Worm (Caenorhabditis elegans) whole organism, young adult: Measurements from ENCODE around the gene C07H4.1.
A peak's percentile ranks its signal among the peaks of the same experiment; 100 is the strongest.

Experiments used
- C17E4.6 ChIP-seq: fragments of 200-800 bp; sonication (Bioruptor generic); IDR thresholded peaks from 2 replicates; pipeline ENCODE4 v1.3.6; 2022; ENCODE audit warnings: missing genetic modification reagents, missing genetic modification characterization, missing compliant biosample characterization
- F10E7.11 ChIP-seq: sonication (generic microtip); optimal IDR thresholded peaks from 2 replicates; lab custom pipeline; 2017; ENCODE audit warnings: mild to moderate bottlenecking, missing genetic modification characterization, moderate library complexity, missing compliant biosample characterization
- F22D6.2 ChIP-seq: sonication (generic microtip); optimal IDR thresholded peaks from 2 replicates; lab custom pipeline; 2016; ENCODE audit warnings: mild to moderate bottlenecking, missing genetic modification characterization, missing compliant biosample characterization
- F33H1.4 ChIP-seq: fragments of 200-800 bp; sonication (Bioruptor generic); IDR thresholded peaks from 2 replicates; pipeline ENCODE4 v1.3.6; 2022; ENCODE audit warnings: missing genetic modification reagents, missing genetic modification characterization, missing compliant biosample characterization
- F39B2.1 ChIP-seq: fragments of 200-800 bp; sonication (Bioruptor generic); IDR thresholded peaks from 2 replicates; pipeline ENCODE4 v1.3.6; 2022; ENCODE audit warnings: missing genetic modification reagents, missing genetic modification characterization, missing compliant biosample characterization
- F55B11.4 ChIP-seq: sonication (generic microtip); optimal IDR thresholded peaks from 2 replicates; lab custom pipeline; 2016; ENCODE audit warnings: missing compliant biosample characterization, missing genetic modification characterization, borderline replicate concordance; ENCODE audit not compliant: insufficient read depth
- F57A8.1 ChIP-seq: fragments of 200-800 bp; sonication (Bioruptor generic); optimal IDR thresholded peaks from 2 replicates; lab custom pipeline; 2018; ENCODE audit warnings: mild to moderate bottlenecking, missing genetic modification characterization, moderate library complexity, missing compliant biosample characterization
- K12H6.12 ChIP-seq: fragments of 200-800 bp; sonication (Bioruptor generic); optimal IDR thresholded peaks from 2 replicates; lab custom pipeline; 2018; ENCODE audit warnings: mild to moderate bottlenecking, missing genetic modification characterization, missing compliant biosample characterization
- T07F8.4 ChIP-seq: sonication (generic microtip); optimal IDR thresholded peaks from 2 replicates; lab custom pipeline; 2016; ENCODE audit warnings: mild to moderate bottlenecking, missing genetic modification characterization, moderate library complexity, missing compliant biosample characterization
- Y53G8AR.9 ChIP-seq: fragments of 200-800 bp; sonication (Bioruptor generic); conservative IDR thresholded peaks from 2 replicates; pipeline ENCODE4 v1.3.6; 2022; ENCODE audit warnings: missing genetic modification reagents, missing genetic modification characterization, missing compliant biosample characterization
- Y67H2A.10 ChIP-seq: fragments of 200-800 bp; sonication (Bioruptor generic); conservative IDR thresholded peaks from 2 replicates; pipeline ENCODE4 v1.3.6; 2022; ENCODE audit warnings: missing genetic modification reagents, missing genetic modification characterization, missing compliant biosample characterization
- Y79H2A.3 ChIP-seq: fragments of 200-800 bp; sonication (Bioruptor generic); conservative IDR thresholded peaks from 2 replicates; pipeline ENCODE4 v1.3.6; 2022; ENCODE audit warnings: missing genetic modification reagents, missing genetic modification characterization, missing compliant biosample characterization
- Y95B8A.8 ChIP-seq: fragments of 200-800 bp; sonication (Bioruptor generic); IDR thresholded peaks from 2 replicates; pipeline ENCODE4 v1.3.6; 2022; ENCODE audit warnings: missing genetic modification reagents, missing genetic modification characterization, missing compliant biosample characterization
- ZK185.1 ChIP-seq: sonication (generic microtip); optimal IDR thresholded peaks from 2 replicates; lab custom pipeline; 2016; ENCODE audit warnings: mild to moderate bottlenecking, missing genetic modification characterization, missing compliant biosample characterization; ENCODE audit not compliant: poor library complexity, severe bottlenecking
- akir-1 ChIP-seq: fragments of 200-800 bp; sonication (Bioruptor generic); optimal IDR thresholded peaks from 2 replicates; lab custom pipeline; 2018; ENCODE audit warnings: mild to moderate bottlenecking, missing genetic modification characterization, moderate library complexity, missing compliant biosample characterization
- aptf-2 ChIP-seq: fragments of 200-800 bp; sonication (Bioruptor generic); conservative IDR thresholded peaks from 2 replicates; pipeline ENCODE4 v1.3.6; 2022; ENCODE audit warnings: missing genetic modification reagents, missing genetic modification characterization, missing compliant biosample characterization
- aptf-3 ChIP-seq: fragments of 200-800 bp; sonication (Bioruptor generic); IDR thresholded peaks from 2 replicates; pipeline ENCODE4 v1.3.6; 2022; ENCODE audit warnings: missing genetic modification characterization, missing compliant biosample characterization
- athp-1 ChIP-seq: sonication (generic microtip); optimal IDR thresholded peaks from 2 replicates; lab custom pipeline; 2017; ENCODE audit warnings: mild to moderate bottlenecking, missing genetic modification characterization, missing compliant biosample characterization
- ccch-3 ChIP-seq: fragments of 200-800 bp; sonication (Bioruptor generic); optimal IDR thresholded peaks from 2 replicates; lab custom pipeline; 2018; ENCODE audit warnings: mild to moderate bottlenecking, missing genetic modification characterization, missing compliant biosample characterization
- ceh-40 ChIP-seq: fragments of 200-800 bp; sonication (Bioruptor generic); IDR thresholded peaks from 2 replicates; pipeline ENCODE4 v1.3.6; 2022; ENCODE audit warnings: missing genetic modification characterization, missing compliant biosample characterization
- ceh-58 ChIP-seq: fragments of 200-800 bp; sonication (Bioruptor generic); IDR thresholded peaks from 2 replicates; pipeline ENCODE4 v1.3.6; 2022; ENCODE audit warnings: missing genetic modification characterization, missing compliant biosample characterization
- ceh-91 ChIP-seq: fragments of 200-800 bp; sonication (Bioruptor generic); IDR thresholded peaks from 2 replicates; pipeline ENCODE4 v1.3.6; 2022; ENCODE audit warnings: missing genetic modification reagents, missing genetic modification characterization, missing compliant biosample characterization
- die-1 ChIP-seq: sonication (generic microtip); optimal IDR thresholded peaks from 2 replicates; lab custom pipeline; 2016; ENCODE audit warnings: missing genotype, mild to moderate bottlenecking, missing genetic modification characterization, missing compliant biosample characterization
- efl-1 ChIP-seq: fragments of 150-350 bp; optimal IDR thresholded peaks from 2 replicates; lab custom pipeline; 2014; ENCODE audit warnings: missing biosample characterization, missing genetic modification reagents, missing genetic modification characterization
- gei-17 ChIP-seq: fragments of 200-800 bp; sonication (Bioruptor generic); optimal IDR thresholded peaks from 2 replicates; lab custom pipeline; 2018; ENCODE audit warnings: mild to moderate bottlenecking, missing genetic modification characterization, missing compliant biosample characterization
- him-1 ChIP-seq: sonication (generic microtip); optimal IDR thresholded peaks from 2 replicates; lab custom pipeline; 2016; ENCODE audit warnings: missing genotype, missing genetic modification reagents, missing genetic modification characterization, missing compliant biosample characterization
- hsf-1 ChIP-seq: fragments of 200-800 bp; sonication (Bioruptor generic); IDR thresholded peaks from 2 replicates; pipeline ENCODE4 v1.3.6; 2022; ENCODE audit warnings: missing genetic modification reagents, missing genetic modification characterization, missing compliant biosample characterization
- lin-26 ChIP-seq: fragments of 200-800 bp; sonication (Bioruptor generic); IDR thresholded peaks from 2 replicates; pipeline ENCODE4 v1.3.6; 2022; ENCODE audit warnings: missing genetic modification reagents, missing genetic modification characterization, missing compliant biosample characterization
- lsl-1 ChIP-seq: fragments of 200-800 bp; sonication (Bioruptor generic); optimal IDR thresholded peaks from 2 replicates; lab custom pipeline; 2018; ENCODE audit warnings: mild to moderate bottlenecking, missing genetic modification characterization, moderate library complexity, missing compliant biosample characterization
- madf-6 ChIP-seq: fragments of 200-800 bp; sonication (Bioruptor generic); IDR thresholded peaks from 2 replicates; pipeline ENCODE4 v1.3.6; 2022; ENCODE audit warnings: missing genetic modification reagents, missing genetic modification characterization, missing compliant biosample characterization
- mxl-1 ChIP-seq: sonication (generic microtip); optimal IDR thresholded peaks from 2 replicates; lab custom pipeline; 2016; ENCODE audit warnings: missing genetic modification characterization, missing compliant biosample characterization
- nfya-2 ChIP-seq: fragments of 200-800 bp; sonication (Bioruptor generic); IDR thresholded peaks from 2 replicates; pipeline ENCODE4 v1.3.6; 2022; ENCODE audit warnings: missing genetic modification reagents, missing genetic modification characterization, missing compliant biosample characterization
- nhr-120 ChIP-seq: fragments of 200-800 bp; sonication (Bioruptor generic); IDR thresholded peaks from 2 replicates; pipeline ENCODE4 v1.3.6; 2022; ENCODE audit warnings: missing genetic modification characterization, missing compliant biosample characterization
- nhr-27 ChIP-seq: fragments of 200-800 bp; sonication (Bioruptor generic); optimal IDR thresholded peaks from 2 replicates; lab custom pipeline; 2018; ENCODE audit warnings: mild to moderate bottlenecking, missing genetic modification characterization, moderate library complexity, missing compliant biosample characterization
- rcor-1 ChIP-seq: fragments of 200-800 bp; sonication (Bioruptor generic); IDR thresholded peaks from 2 replicates; pipeline ENCODE4 v1.3.6; 2022; ENCODE audit warnings: missing genetic modification reagents, missing genetic modification characterization, missing compliant biosample characterization
- rec-8 ChIP-seq, 2 experiments: sonication (generic microtip); optimal IDR thresholded peaks; 2 replicates each; lab custom pipeline; 2016; ENCODE audit warnings: mild to moderate bottlenecking in 2 of 2, missing genetic modification characterization in 2 of 2, missing genetic modification reagents in 2 of 2, missing genotype in 2 of 2, missing biosample characterization in 1 of 2, missing compliant biosample characterization in 1 of 2, moderate library complexity in 1 of 2
- rpc-1 ChIP-seq, 2 experiments: fragments of 150-350 bp in 1 of 2; sonication (generic microtip) in 1 of 2; optimal IDR thresholded peaks; 2 replicates each; lab custom pipeline; 2014 to 2018; ENCODE audit warnings: missing biosample characterization in 1 of 2, missing genetic modification characterization in 1 of 2, missing genetic modification reagents in 1 of 2, missing genotype in 1 of 2
- sdz-38 ChIP-seq: sonication (generic microtip); optimal IDR thresholded peaks from 2 replicates; lab custom pipeline; 2016; ENCODE audit warnings: missing genotype, missing genetic modification characterization, missing compliant biosample characterization
- sea-2 ChIP-seq: fragments of 200-800 bp; sonication (Bioruptor generic); IDR thresholded peaks from 2 replicates; pipeline ENCODE4 v1.3.6; 2022; ENCODE audit warnings: missing genetic modification characterization, missing compliant biosample characterization
- snpc-1.3 ChIP-seq: sonication (generic microtip); optimal IDR thresholded peaks from 2 replicates; lab custom pipeline; 2017; ENCODE audit warnings: missing genetic modification characterization, mild to moderate bottlenecking, missing compliant biosample characterization, antibody characterized with exemption, moderate library complexity, missing genotype, missing genetic modification reagents; ENCODE audit not compliant: insufficient read depth
- somi-1 ChIP-seq: fragments of 200-800 bp; sonication (Bioruptor generic); optimal IDR thresholded peaks from 2 replicates; lab custom pipeline; 2018; ENCODE audit warnings: mild to moderate bottlenecking, missing genetic modification characterization, missing compliant biosample characterization
- tbp1 ChIP-seq: fragments of 200-800 bp; sonication (Bioruptor generic); optimal IDR thresholded peaks from 2 replicates; lab custom pipeline; 2018; ENCODE audit warnings: mild to moderate bottlenecking, missing genetic modification characterization, missing compliant biosample characterization
- tlf-1 ChIP-seq: fragments of 200-800 bp; sonication (Bioruptor generic); optimal IDR thresholded peaks from 2 replicates; lab custom pipeline; 2018; ENCODE audit warnings: mild to moderate bottlenecking, missing genetic modification characterization, missing compliant biosample characterization
- unc-62 ChIP-seq: fragments of 150-350 bp; optimal IDR thresholded peaks from 2 replicates; lab custom pipeline; 2014; ENCODE audit warnings: missing biosample characterization, missing genetic modification reagents, missing genetic modification characterization
- xnd-1 ChIP-seq: sonication (generic microtip); optimal IDR thresholded peaks from 2 replicates; lab custom pipeline; 2016; ENCODE audit warnings: missing genotype, missing genetic modification reagents, missing genetic modification characterization, missing compliant biosample characterization
- zfh-2 ChIP-seq: fragments of 200-800 bp; sonication (Bioruptor generic); conservative IDR thresholded peaks from 2 replicates; pipeline ENCODE4 v1.3.6; 2022; ENCODE audit warnings: missing genetic modification reagents, missing genetic modification characterization, missing compliant biosample characterization
- ztf-25 ChIP-seq: fragments of 200-800 bp; sonication (Bioruptor generic); IDR thresholded peaks from 2 replicates; pipeline ENCODE4 v1.3.6; 2022; ENCODE audit warnings: missing genetic modification reagents, missing genetic modification characterization, missing compliant biosample characterization
- ztf-26 ChIP-seq: sonication (generic microtip); optimal IDR thresholded peaks from 2 replicates; lab custom pipeline; 2017; ENCODE audit warnings: missing genetic modification characterization, missing compliant biosample characterization
- ztf-28 ChIP-seq: fragments of 200-800 bp; sonication (Bioruptor generic); IDR thresholded peaks from 2 replicates; pipeline ENCODE4 v1.3.6; 2022; ENCODE audit warnings: missing genetic modification reagents, missing genetic modification characterization, missing compliant biosample characterization

Gene C07H4.1

ce11 chrII:9054604-9055003 lies 38.9 kb downstream of the C07H4.1 start, which contains the start of gene chmp-7 (continued):
- no peak for TF ChIP-seq F10E7.11
- peak; percentile 4 for TF ChIP-seq xnd-1
- no peak for TF ChIP-seq somi-1 (GFP tag; lab: Kevin White, UChicago)
- no peak for TF ChIP-seq mxl-1 (tag; lab: Kevin White, UChicago)
- TF ChIP-seq F55B11.4 = no peak
- no peak for TF ChIP-seq Y67H2A.10 (GFP tag; lab: Robert Waterston, UW)
- TF ChIP-seq unc-62 (GFP tag; lab: Kevin White, UChicago) = no peak
- no peak for TF ChIP-seq ceh-58 (GFP tag; lab: Robert Waterston, UW)
- no peak for TF ChIP-seq Y53G8AR.9 (GFP tag; lab: Robert Waterston, UW)
- TF ChIP-seq ZK185.1 (tag; lab: Kevin White, UChicago) = peak; percentile 70
- TF ChIP-seq aptf-3 (GFP tag; lab: Robert Waterston, UW) = no peak
- TF ChIP-seq efl-1 (GFP tag; lab: Kevin White, UChicago) = peak; percentile 83
- no peak for TF ChIP-seq ceh-40 (GFP tag; lab: Robert Waterston, UW)
- peak; percentile 76 for TF ChIP-seq snpc-1.3 (tag; lab: Kevin White, UChicago)
- no peak for TF ChIP-seq nhr-27
- TF ChIP-seq ztf-26 (tag; lab: Kevin White, UChicago) = peak; percentile 50
- TF ChIP-seq lsl-1 (GFP tag; lab: Kevin White, UChicago) = peak; percentile 73
- no peak for TF ChIP-seq sdz-38 (tag; lab: Kevin White, UChicago)
- TF ChIP-seq K12H6.12 (tag; lab: Kevin White, UChicago) = peak; percentile 56
- peak; percentile 68; the same call in 1 of the 2 replicates for TF ChIP-seq ztf-28 (GFP tag; lab: Robert Waterston, UW)
- peak; percentile 66 for TF ChIP-seq tbp1 (GFP tag; lab: Kevin White, UChicago)
- TF ChIP-seq hsf-1 = 0 out of 2 replicates have a peak, but pooled peaks have one; percentile 57
- no peak for TF ChIP-seq F22D6.2 (tag; lab: Kevin White, UChicago)
- peak; percentile 41; the same call in 1 of the 2 replicates for TF ChIP-seq Y95B8A.8 (GFP tag; lab: Robert Waterston, UW)
- peak; percentile 13 for TF ChIP-seq athp-1 (tag; lab: Kevin White, UChicago)
- no peak for TF ChIP-seq lin-26
- TF ChIP-seq madf-6 (GFP tag; lab: Robert Waterston, UW) = peak; percentile 75
- TF ChIP-seq rcor-1 (GFP tag; lab: Robert Waterston, UW) = peak; percentile 64
- peak; percentile 65 for TF ChIP-seq F33H1.4 (GFP tag; lab: Robert Waterston, UW)
- no peak for TF ChIP-seq rec-8 (tag; optimal IDR thresholded peaks at IDR 0.05; lab: Kevin White, UChicago)
- TF ChIP-seq tlf-1 (GFP tag; lab: Kevin White, UChicago) = peak; percentile 74
- TF ChIP-seq F57A8.1 (GFP tag; lab: Kevin White, UChicago) = no peak
- no peak for TF ChIP-seq akir-1
- TF ChIP-seq die-1 (tag; lab: Kevin White, UChicago) = no peak
- TF ChIP-seq ztf-25 = no peak
- no peak for TF ChIP-seq zfh-2 (GFP tag; lab: Robert Waterston, UW)
- peak; percentile 70 for TF ChIP-seq ceh-91
- TF ChIP-seq gei-17 (GFP tag; lab: Kevin White, UChicago) = no peak
- TF ChIP-seq T07F8.4 (tag; lab: Kevin White, UChicago) = no peak
- TF ChIP-seq nhr-120 (GFP tag; lab: Robert Waterston, UW) = no peak
- no peak for TF ChIP-seq sea-2 (GFP tag; lab: Robert Waterston, UW)
- TF ChIP-seq C17E4.6 (GFP tag; lab: Robert Waterston, UW) = no peak
- no peak for TF ChIP-seq Y79H2A.3
- TF ChIP-seq aptf-2 (GFP tag; lab: Robert Waterston, UW) = no peak
- TF ChIP-seq rpc-1 (optimal IDR thresholded peaks at IDR 0.05; lab: Kevin White, UChicago) = no peak
- TF ChIP-seq rpc-1 (tag; optimal IDR thresholded peaks at IDR 0.05; lab: Kevin White, UChicago) = no peak
- TF ChIP-seq him-1 (tag; lab: Kevin White, UChicago) = peak; percentile 7
- no peak for TF ChIP-seq ccch-3
- no peak for TF ChIP-seq F39B2.1 (GFP tag; lab: Robert Waterston, UW)
- no peak for TF ChIP-seq nfya-2 (GFP tag; lab: Robert Waterston, UW)
